Worm (Caenorhabditis elegans) whole organism, L3 larva: Measurements from ENCODE around the gene cysl-3.
A peak's percentile ranks its signal among the peaks of the same experiment; 100 is the strongest.

ENCODE experiments used
- R02D3.7 ChIP-seq: fragments of 150-350 bp; optimal IDR thresholded peaks from 2 replicates; lab custom pipeline; 2014; ENCODE audit warnings: missing biosample characterization, missing genetic modification characterization
- ZK546.5 ChIP-seq: sonication (generic microtip); optimal IDR thresholded peaks from 2 replicates; lab custom pipeline; 2017; ENCODE audit warnings: missing biosample characterization, missing genetic modification characterization
- aly-2 ChIP-seq: fragments of 150-350 bp; optimal IDR thresholded peaks from 2 replicates; lab custom pipeline; 2014; ENCODE audit warnings: missing biosample characterization, missing genetic modification characterization
- ama-1 ChIP-seq: fragments of 150-350 bp; optimal IDR thresholded peaks from 2 replicates; lab custom pipeline; 2018
- ceh-28 ChIP-seq: fragments of 150-350 bp; optimal IDR thresholded peaks from 2 replicates; lab custom pipeline; 2014; ENCODE audit warnings: missing biosample characterization, missing genetic modification reagents, missing genetic modification characterization
- daf-12 ChIP-seq: fragments of 150-350 bp; optimal IDR thresholded peaks from 2 replicates; lab custom pipeline; 2014; ENCODE audit warnings: missing biosample characterization, missing genetic modification reagents, missing genetic modification characterization
- egl-27 ChIP-seq: sonication (generic microtip); optimal IDR thresholded peaks from 4 replicates; lab custom pipeline; 2017; ENCODE audit warnings: missing biosample characterization, missing genetic modification reagents, missing genetic modification characterization
- elt-2 ChIP-seq: sonication (generic microtip); optimal IDR thresholded peaks from 2 replicates; lab custom pipeline; 2016; ENCODE audit warnings: missing genetic modification reagents, mild to moderate bottlenecking, missing genetic modification characterization, missing compliant biosample characterization
- elt-3 ChIP-seq, 3 experiments: fragments of 150-350 bp in 1 of 3; sonication (generic microtip) in 2 of 3; optimal IDR thresholded peaks; 2 replicates in 2 of 3; 4 replicates in 1 of 3; lab custom pipeline; 2014 to 2017; ENCODE audit warnings: missing biosample characterization in 3 of 3, missing genetic modification characterization in 3 of 3
- eor-1 ChIP-seq, 2 experiments: fragments of 150-350 bp; optimal IDR thresholded peaks; 2 replicates each; lab custom pipeline; 2014 to 2018; ENCODE audit warnings: missing biosample characterization in 2 of 2, missing genetic modification characterization in 2 of 2
- fkh-10 ChIP-seq: sonication (generic microtip); optimal IDR thresholded peaks from 2 replicates; lab custom pipeline; 2017; ENCODE audit warnings: missing biosample characterization, missing genetic modification reagents, missing genetic modification characterization
- fkh-2 ChIP-seq: fragments of 150-350 bp; optimal IDR thresholded peaks from 2 replicates; lab custom pipeline; 2014; ENCODE audit warnings: missing biosample characterization, missing genetic modification reagents, missing genetic modification characterization
- lin-15B ChIP-seq: fragments of 150-350 bp; optimal IDR thresholded peaks from 2 replicates; lab custom pipeline; 2014; ENCODE audit warnings: missing biosample characterization, missing genetic modification characterization
- lin-39 ChIP-seq: fragments of 150-350 bp; optimal IDR thresholded peaks from 2 replicates; lab custom pipeline; 2018; ENCODE audit warnings: missing biosample characterization, missing genetic modification reagents, missing genetic modification characterization
- mdl-1 ChIP-seq: fragments of 150-350 bp; optimal IDR thresholded peaks from 2 replicates; lab custom pipeline; 2014; ENCODE audit warnings: missing biosample characterization, missing genetic modification characterization
- nfya-1 ChIP-seq: sonication (generic microtip); optimal IDR thresholded peaks from 2 replicates; lab custom pipeline; 2017; ENCODE audit warnings: missing genetic modification characterization, mild to moderate bottlenecking, missing compliant biosample characterization, antibody characterized with exemption, moderate library complexity; ENCODE audit not compliant: insufficient read depth
- nhr-12 ChIP-seq: fragments of 150-350 bp; optimal IDR thresholded peaks from 2 replicates; lab custom pipeline; 2014; ENCODE audit warnings: missing biosample characterization, missing genetic modification characterization
- nhr-23 ChIP-seq: fragments of 150-350 bp; optimal IDR thresholded peaks from 2 replicates; lab custom pipeline; 2014; ENCODE audit warnings: missing biosample characterization, missing genetic modification reagents, missing genetic modification characterization
- nhr-237 ChIP-seq: fragments of 150-350 bp; optimal IDR thresholded peaks from 2 replicates; lab custom pipeline; 2014; ENCODE audit warnings: missing biosample characterization, missing genetic modification characterization
- nhr-25 ChIP-seq: sonication (generic microtip); optimal IDR thresholded peaks from 2 replicates; lab custom pipeline; 2017; ENCODE audit warnings: missing biosample characterization, missing genetic modification characterization
- nhr-28 ChIP-seq: fragments of 150-350 bp; optimal IDR thresholded peaks from 2 replicates; lab custom pipeline; 2014; ENCODE audit warnings: missing biosample characterization, missing genetic modification characterization
- nhr-43 ChIP-seq: sonication (generic microtip); optimal IDR thresholded peaks from 2 replicates; lab custom pipeline; 2016; ENCODE audit warnings: mild to moderate bottlenecking, missing genetic modification characterization, missing compliant biosample characterization; ENCODE audit not compliant: poor library complexity, severe bottlenecking
- nhr-76 ChIP-seq: fragments of 150-350 bp; sonication (generic microtip); optimal IDR thresholded peaks from 5 replicates; lab custom pipeline; 2014; ENCODE audit warnings: missing biosample characterization, missing genetic modification characterization
- pha-4 ChIP-seq: fragments of 150-350 bp; optimal IDR thresholded peaks from 2 replicates; lab custom pipeline; 2014; ENCODE audit warnings: missing biosample characterization, missing genetic modification reagents, missing genetic modification characterization
- pqm-1 ChIP-seq: fragments of 150-350 bp; optimal IDR thresholded peaks from 2 replicates; lab custom pipeline; 2017; ENCODE audit warnings: missing biosample characterization, missing genetic modification characterization, inconsistent platforms
- sea-2 ChIP-seq: fragments of 150-350 bp; sonication (generic microtip); optimal IDR thresholded peaks from 4 replicates; lab custom pipeline; 2014; ENCODE audit warnings: missing biosample characterization, missing genetic modification reagents, missing genetic modification characterization
- snpc-4 ChIP-seq: fragments of 150-350 bp; optimal IDR thresholded peaks from 2 replicates; lab custom pipeline; 2014; ENCODE audit warnings: missing biosample characterization, missing genetic modification characterization
- unc-39 ChIP-seq: sonication (generic microtip); optimal IDR thresholded peaks from 4 replicates; lab custom pipeline; 2017; ENCODE audit warnings: missing biosample characterization, missing genetic modification characterization
- zag-1 ChIP-seq: fragments of 150-350 bp; optimal IDR thresholded peaks from 2 replicates; lab custom pipeline; 2014; ENCODE audit warnings: missing biosample characterization, missing genetic modification characterization
- ztf-11 ChIP-seq: fragments of 150-350 bp; optimal IDR thresholded peaks from 2 replicates; lab custom pipeline; 2014; ENCODE audit warnings: missing biosample characterization, missing genetic modification characterization

cysl-3 gene

DNA sequence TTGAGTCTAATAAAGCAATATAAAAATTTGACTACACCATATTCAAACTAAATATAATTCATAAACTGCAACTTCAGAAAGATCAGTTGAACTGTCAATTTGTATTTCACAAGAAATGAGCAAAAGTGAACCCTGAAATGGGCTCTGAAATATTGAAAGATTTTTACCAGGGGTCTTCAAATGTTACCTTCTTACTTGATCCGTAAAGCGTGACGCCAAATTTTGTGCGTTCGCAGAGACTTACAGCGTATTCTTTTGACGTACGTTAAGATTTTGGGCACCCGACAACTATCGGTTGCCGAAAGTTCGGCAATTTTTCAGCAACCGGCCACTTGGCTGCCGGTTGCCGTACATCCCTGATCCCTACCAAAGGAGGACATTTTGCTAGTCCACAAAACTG is 34.1 kb upstream of the cysl-3 start:
- no peak for TF ChIP-seq nhr-237 (tag; lab: Kevin White, UChicago)
- TF ChIP-seq nhr-43 = no peak
- TF ChIP-seq mdl-1 (tag; lab: Kevin White, UChicago) = no peak
- no peak for TF ChIP-seq nhr-76
- TF ChIP-seq nhr-28 (tag; lab: Kevin White, UChicago) = no peak
- no peak for TF ChIP-seq pha-4
- no peak for TF ChIP-seq aly-2
- no peak for TF ChIP-seq daf-12 (tag; lab: Kevin White, UChicago)
- TF ChIP-seq ztf-11 (tag; lab: Kevin White, UChicago) = no peak
- TF ChIP-seq lin-15B (tag; lab: Kevin White, UChicago) = no peak
- no peak for TF ChIP-seq zag-1 (tag; lab: Kevin White, UChicago)
- no peak for TF ChIP-seq ama-1
- TF ChIP-seq sea-2 = no peak
- no peak for TF ChIP-seq eor-1 (tag; optimal IDR thresholded peaks at IDR 0.05; lab: Kevin White, UChicago)

DNA sequence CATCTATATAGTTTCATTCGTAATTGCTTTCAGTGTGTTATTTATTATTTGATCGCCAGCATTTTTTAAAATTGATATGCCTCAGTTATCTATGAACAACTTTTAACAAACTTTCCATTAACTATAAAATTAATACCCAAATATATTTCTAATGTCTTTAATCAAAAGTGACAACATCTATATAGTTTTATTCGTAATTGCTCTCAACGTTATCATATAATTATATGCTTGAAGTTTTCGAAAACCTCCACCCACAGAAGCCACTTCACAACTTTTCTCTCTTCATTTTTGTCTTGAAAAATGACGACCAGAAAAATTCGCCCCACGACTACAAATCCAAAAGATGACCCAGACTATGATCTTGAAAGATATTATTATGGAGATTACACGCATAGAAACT is 32.4 kb upstream of the cysl-3 start, which contains the start of gene srw-6:
Gene srw-6, plus strand, starts transcription at position 301 of the 400 bp plus-strand sequence.
- no peak for TF ChIP-seq ceh-28 (tag; lab: Kevin White, UChicago)
- TF ChIP-seq nhr-28 (tag; lab: Kevin White, UChicago) = no peak
- no peak for TF ChIP-seq zag-1 (tag; lab: Kevin White, UChicago)
- no peak for TF ChIP-seq eor-1 (tag; optimal IDR thresholded peaks at IDR 0.05; lab: Kevin White, UChicago)
- TF ChIP-seq ztf-11 (tag; lab: Kevin White, UChicago) = no peak
- TF ChIP-seq, all 47 proteins: peak for 0

DNA sequence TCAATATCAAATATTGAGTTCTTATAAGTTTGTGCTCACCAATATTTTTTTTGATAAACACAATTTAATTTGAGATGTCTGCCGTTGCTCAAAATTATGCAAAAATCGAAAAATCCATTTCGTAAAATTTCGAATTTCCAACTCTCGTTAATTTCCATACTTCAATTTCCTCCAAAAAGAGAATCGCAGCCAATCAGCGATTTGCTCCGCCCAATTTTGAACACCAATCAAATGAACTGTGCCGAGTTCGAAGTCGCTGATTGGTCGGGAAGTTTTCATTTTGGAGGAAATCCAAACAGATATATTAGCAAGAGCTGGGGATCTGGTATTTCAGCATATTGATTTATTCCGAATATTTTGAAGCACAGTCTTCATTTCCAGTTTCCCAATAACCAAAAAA is 31.9 kb upstream of the cysl-3 start:
- no peak for TF ChIP-seq R02D3.7 (tag; lab: Kevin White, UChicago)
- TF ChIP-seq nfya-1 (tag; lab: Kevin White, UChicago) = peak; percentile 52

DNA sequence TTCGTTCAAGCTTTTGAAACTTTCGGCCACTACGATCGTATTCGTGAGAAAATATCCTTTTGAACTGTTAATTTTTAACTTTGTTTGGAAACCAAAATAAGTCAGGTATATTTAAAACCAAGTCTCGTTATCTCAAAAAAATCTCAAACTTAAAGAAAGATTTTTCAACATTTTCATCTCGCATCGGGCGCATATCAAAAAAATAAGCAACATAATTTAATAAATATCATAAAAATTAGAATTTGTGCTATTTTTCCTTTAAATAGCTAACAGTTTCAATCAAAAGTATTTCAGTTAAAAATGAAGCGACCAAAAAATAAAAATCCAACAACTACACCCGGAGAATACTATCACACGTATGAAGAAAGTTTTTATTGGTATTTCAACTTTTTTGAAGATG is 30.0 kb upstream of the cysl-3 start, which contains the start of gene srw-7:
Gene srw-7, plus strand, starts transcription at position 301 of the 400 bp plus-strand sequence.
- TF ChIP-seq ama-1 = no peak
- no peak for TF ChIP-seq eor-1 (tag; optimal IDR thresholded peaks at IDR 0.05; lab: Kevin White, UChicago)
- no peak for TF ChIP-seq nhr-12
- no peak for TF ChIP-seq ceh-28 (tag; lab: Kevin White, UChicago)
- no peak for TF ChIP-seq unc-39 (tag; lab: Kevin White, UChicago)
- no peak for TF ChIP-seq nhr-23 (tag; lab: Kevin White, UChicago)

DNA sequence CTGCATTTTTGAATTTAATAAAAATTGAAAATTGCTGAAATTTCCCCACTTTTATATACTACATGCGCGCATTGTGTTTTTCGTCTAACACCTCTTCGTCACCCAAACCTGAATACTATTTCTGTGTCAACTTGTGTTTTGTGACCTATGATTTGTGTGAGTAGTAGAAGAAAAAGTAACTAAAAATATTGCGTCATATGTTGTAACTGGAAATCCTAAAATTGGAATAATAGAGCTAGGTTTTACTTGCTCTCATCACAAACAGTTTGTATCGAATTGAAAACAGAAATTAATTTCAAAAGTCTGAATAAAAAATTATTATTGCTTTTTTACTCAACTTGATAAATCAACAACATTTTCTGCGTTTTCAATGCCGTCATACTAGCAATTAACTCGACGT is 29.6 kb upstream of the cysl-3 start, which contains the start of gene R08F11.4:
Gene R08F11.4, minus strand, starts transcription at position 29 of the 400 bp plus-strand sequence.
- no peak for TF ChIP-seq elt-3 (tag; optimal IDR thresholded peaks at IDR 0.05; lab: Kevin White, UChicago)
- no peak for TF ChIP-seq R02D3.7 (tag; lab: Kevin White, UChicago)
- no peak for TF ChIP-seq nhr-12
- no peak for TF ChIP-seq fkh-10
- TF ChIP-seq nhr-43 = no peak
- TF ChIP-seq nhr-25 (tag; lab: Kevin White, UChicago) = no peak
- TF ChIP-seq snpc-4 = no peak
- TF ChIP-seq ama-1 = no peak
- TF ChIP-seq unc-39 (tag; lab: Kevin White, UChicago) = no peak
- TF ChIP-seq egl-27 = no peak
- no peak for TF ChIP-seq mdl-1 (tag; lab: Kevin White, UChicago)

DNA sequence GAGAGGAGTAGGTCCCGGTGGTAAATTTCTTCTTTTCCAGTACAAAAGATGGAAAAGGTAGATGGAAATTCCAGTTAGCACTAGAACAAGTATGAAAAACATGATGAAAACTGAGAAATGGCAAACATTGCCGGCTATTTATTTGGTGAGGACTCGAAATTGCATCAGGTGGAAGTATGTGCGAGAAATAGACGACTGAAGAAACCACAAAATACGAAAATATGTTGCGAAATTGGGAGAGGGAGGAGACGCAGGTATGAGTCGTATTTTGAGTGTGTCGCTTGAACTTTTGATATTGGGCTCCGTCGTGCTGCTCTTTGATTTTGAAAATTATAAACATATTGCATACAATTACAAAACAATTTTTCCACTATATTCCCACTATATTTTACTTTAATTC is 27.4 kb upstream of the cysl-3 start, which contains the start of gene cyp-33C8:
Gene cyp-33C8, minus strand, starts transcription at position 200 of the 400 bp plus-strand sequence.
- TF ChIP-seq snpc-4 (peak; percentile 5), lin-39 (tag; lab: Kevin White, UChicago) (peak; percentile 20), sea-2 (no peak), fkh-2 (tag; lab: Kevin White, UChicago) (no peak), ZK546.5 (tag; lab: Kevin White, UChicago) (no peak), elt-2 (tag; lab: Kevin White, UChicago) (peak; percentile 21), nhr-25 (tag; lab: Kevin White, UChicago) (no peak), pqm-1 (tag; lab: Kevin White, UChicago) (peak; percentile 24)
